Fruit fly (Drosophila melanogaster): ENCODE data around the gene spen.

- TF ChIP-seq CG9948 (tag; optimal IDR thresholded peaks at IDR 0.05) (no peak), Snoo (tag; optimal IDR thresholded peaks at IDR 0.05) (no peak), CG10348 (GFP tag; IDR thresholded peaks at IDR 0.05) (no peak), CG8301 (tag; optimal IDR thresholded peaks at IDR 0.05) (no peak)
Observed at dm6 chr2L:110046-110445, 48.8 kb upstream of the spen start.
